Worm (Caenorhabditis elegans) whole organism, L2 larva: ENCODE measurements around the gene H01G02.1.

Experiments used
- C34F6.9 ChIP-seq: fragments of 150-350 bp; optimal IDR thresholded peaks from 2 replicates; lab custom pipeline; 2014; ENCODE audit warnings: missing biosample characterization, missing genetic modification characterization
- F13H6.1 ChIP-seq: sonication (generic microtip); optimal IDR thresholded peaks from 2 replicates; lab custom pipeline; 2016; ENCODE audit warnings: missing genetic modification characterization, missing compliant biosample characterization
- Y55F3AM.14 ChIP-seq: fragments of 200-800 bp; sonication (Bioruptor generic); optimal IDR thresholded peaks from 2 replicates; lab custom pipeline; 2018; ENCODE audit warnings: mild to moderate bottlenecking, missing genetic modification characterization, missing compliant biosample characterization
- ZK546.5 ChIP-seq: sonication (generic microtip); optimal IDR thresholded peaks from 2 replicates; lab custom pipeline; 2017; ENCODE audit warnings: missing biosample characterization, missing genetic modification characterization
- alr-1 ChIP-seq: fragments of 150-350 bp; optimal IDR thresholded peaks from 2 replicates; lab custom pipeline; 2014; ENCODE audit warnings: missing biosample characterization, missing genetic modification characterization
- aly-2 ChIP-seq: fragments of 150-350 bp; optimal IDR thresholded peaks from 2 replicates; lab custom pipeline; 2014; ENCODE audit warnings: missing biosample characterization, missing genetic modification characterization
- blmp-1 ChIP-seq: sonication (generic microtip); optimal IDR thresholded peaks from 2 replicates; lab custom pipeline; 2017; ENCODE audit warnings: missing genetic modification characterization, mild to moderate bottlenecking, missing compliant biosample characterization, antibody characterized with exemption, moderate library complexity; ENCODE audit not compliant: insufficient read depth
- ceh-16 ChIP-seq: fragments of 150-350 bp; optimal IDR thresholded peaks from 2 replicates; lab custom pipeline; 2014; ENCODE audit warnings: missing biosample characterization, missing genetic modification characterization
- ceh-82 ChIP-seq: fragments of 150-350 bp; optimal IDR thresholded peaks from 2 replicates; lab custom pipeline; 2014; ENCODE audit warnings: missing biosample characterization, missing genetic modification characterization
- crh-2 ChIP-seq: sonication (generic microtip); optimal IDR thresholded peaks from 2 replicates; lab custom pipeline; 2017; ENCODE audit warnings: missing biosample characterization, missing genetic modification characterization
- dmd-4 ChIP-seq: sonication (generic microtip); optimal IDR thresholded peaks from 2 replicates; lab custom pipeline; 2017; ENCODE audit warnings: missing biosample characterization, missing genetic modification characterization
- egl-27 ChIP-seq: sonication (generic microtip); optimal IDR thresholded peaks from 3 replicates; lab custom pipeline; 2017; ENCODE audit warnings: missing biosample characterization, missing genetic modification reagents, missing genetic modification characterization
- elt-3 ChIP-seq: sonication (generic microtip); optimal IDR thresholded peaks from 2 replicates; lab custom pipeline; 2017; ENCODE audit warnings: missing biosample characterization, missing genetic modification characterization
- fos-1 ChIP-seq: fragments of 150-350 bp; optimal IDR thresholded peaks from 2 replicates; lab custom pipeline; 2014; ENCODE audit warnings: missing biosample characterization, missing genetic modification characterization
- lin-11 ChIP-seq: fragments of 150-350 bp; sonication (generic microtip); optimal IDR thresholded peaks from 2 replicates; lab custom pipeline; 2014; ENCODE audit warnings: missing biosample characterization, missing genetic modification characterization, inconsistent platforms, mixed read lengths
- lin-13 ChIP-seq: fragments of 150-350 bp; optimal IDR thresholded peaks from 2 replicates; lab custom pipeline; 2014; ENCODE audit warnings: missing biosample characterization, missing genetic modification reagents, missing genetic modification characterization
- lin-39 ChIP-seq: fragments of 150-350 bp; optimal IDR thresholded peaks from 2 replicates; lab custom pipeline; 2014; ENCODE audit warnings: missing biosample characterization, missing genetic modification reagents, missing genetic modification characterization
- lsy-2 ChIP-seq, 2 experiments: fragments of 150-350 bp in 1 of 2; sonication (generic microtip) in 1 of 2; optimal IDR thresholded peaks; 2 replicates each; lab custom pipeline; 2014 to 2017; ENCODE audit warnings: missing biosample characterization in 2 of 2, missing genetic modification characterization in 2 of 2
- mab-5 ChIP-seq: fragments of 150-350 bp; optimal IDR thresholded peaks from 2 replicates; lab custom pipeline; 2014; ENCODE audit warnings: missing biosample characterization, missing genetic modification characterization
- nhr-10 ChIP-seq: sonication (generic microtip); optimal IDR thresholded peaks from 2 replicates; lab custom pipeline; 2017; ENCODE audit warnings: missing biosample characterization, missing genetic modification characterization
- nhr-11 ChIP-seq: fragments of 150-350 bp; optimal IDR thresholded peaks from 2 replicates; lab custom pipeline; 2014; ENCODE audit warnings: missing biosample characterization, missing genetic modification characterization
- nhr-12 ChIP-seq: fragments of 150-350 bp; optimal IDR thresholded peaks from 2 replicates; lab custom pipeline; 2014; ENCODE audit warnings: missing biosample characterization, missing genetic modification characterization
- nhr-129 ChIP-seq: fragments of 150-350 bp; optimal IDR thresholded peaks from 2 replicates; lab custom pipeline; 2014; ENCODE audit warnings: missing biosample characterization, missing genetic modification characterization
- nhr-23 ChIP-seq: fragments of 150-350 bp; optimal IDR thresholded peaks from 2 replicates; lab custom pipeline; 2014; ENCODE audit warnings: missing biosample characterization, missing genetic modification reagents, missing genetic modification characterization
- nhr-237 ChIP-seq: fragments of 150-350 bp; optimal IDR thresholded peaks from 2 replicates; lab custom pipeline; 2014; ENCODE audit warnings: missing biosample characterization, missing genetic modification characterization
- nhr-6 ChIP-seq: fragments of 150-350 bp; optimal IDR thresholded peaks from 2 replicates; lab custom pipeline; 2014; ENCODE audit warnings: missing biosample characterization, missing genetic modification characterization
- nhr-77 ChIP-seq: fragments of 150-350 bp; optimal IDR thresholded peaks from 2 replicates; lab custom pipeline; 2014; ENCODE audit warnings: missing biosample characterization, missing genetic modification characterization
- peb-1 ChIP-seq: fragments of 150-350 bp; optimal IDR thresholded peaks from 2 replicates; lab custom pipeline; 2014; ENCODE audit warnings: missing biosample characterization, missing genetic modification characterization
- sem-4 ChIP-seq: fragments of 150-350 bp; optimal IDR thresholded peaks from 2 replicates; lab custom pipeline; 2014; ENCODE audit warnings: missing biosample characterization, missing genetic modification reagents, missing genetic modification characterization
- sma-9 ChIP-seq, 2 experiments: fragments of 150-350 bp in 1 of 2; sonication (generic microtip) in 1 of 2; optimal IDR thresholded peaks; 2 replicates each; lab custom pipeline; 2014 to 2016; ENCODE audit warnings: missing genetic modification characterization in 2 of 2, mild to moderate bottlenecking in 1 of 2, missing biosample characterization in 1 of 2, missing compliant biosample characterization in 1 of 2, missing genetic modification reagents in 1 of 2, moderate library complexity in 1 of 2
- snpc-4 ChIP-seq: fragments of 150-350 bp; optimal IDR thresholded peaks from 2 replicates; lab custom pipeline; 2014; ENCODE audit warnings: missing biosample characterization, missing genetic modification characterization
- unc-39 ChIP-seq: fragments of 150-350 bp; optimal IDR thresholded peaks from 2 replicates; lab custom pipeline; 2014; ENCODE audit warnings: missing biosample characterization, missing genetic modification characterization
- unc-55 ChIP-seq: fragments of 150-350 bp; sonication (generic microtip); optimal IDR thresholded peaks from 3 replicates; lab custom pipeline; 2014; ENCODE audit warnings: missing biosample characterization, missing genetic modification reagents, missing genetic modification characterization
- unc-62 ChIP-seq: fragments of 150-350 bp; optimal IDR thresholded peaks from 2 replicates; lab custom pipeline; 2014; ENCODE audit warnings: missing biosample characterization, missing genetic modification reagents, missing genetic modification characterization
- zag-1 ChIP-seq: fragments of 150-350 bp; optimal IDR thresholded peaks from 2 replicates; lab custom pipeline; 2014; ENCODE audit warnings: missing biosample characterization, missing genetic modification characterization
- ztf-1 ChIP-seq: fragments of 200-800 bp; sonication (Bioruptor generic); conservative IDR thresholded peaks from 2 replicates; pipeline ENCODE4 v1.3.6; 2022; ENCODE audit warnings: missing genetic modification characterization, missing compliant biosample characterization
- ztf-11 ChIP-seq: sonication (generic microtip); optimal IDR thresholded peaks from 2 replicates; lab custom pipeline; 2017; ENCODE audit warnings: missing biosample characterization, missing genetic modification characterization
- ztf-4 ChIP-seq: fragments of 150-350 bp; optimal IDR thresholded peaks from 2 replicates; lab custom pipeline; 2014; ENCODE audit warnings: missing biosample characterization, missing genetic modification characterization

H01G02.1 gene

ce11 chrIV:11793170-11793569, 10.8 kb downstream of the H01G02.1 start:
- TF ChIP-seq ZK546.5 (no peak), zag-1 (tag; lab: Kevin White, UChicago) (peak; percentile 18), unc-55 (GFP tag; lab: Kevin White, UChicago) (peak; percentile 26), Y55F3AM.14 (GFP tag; lab: Kevin White, UChicago) (no peak), peb-1 (tag; lab: Kevin White, UChicago) (no peak)

ce11 chrIV:11792495-11792894, 11.5 kb downstream of the H01G02.1 start, which contains the start of gene H01G02.3:
H01G02.3 (minus strand) TSS chrIV:11792595.
- no peak for TF ChIP-seq nhr-6 (tag; lab: Kevin White, UChicago)
- TF ChIP-seq sma-9 (GFP tag; optimal IDR thresholded peaks at IDR 0.05; lab: Kevin White, UChicago) = no peak
- TF ChIP-seq sma-9 (tag; optimal IDR thresholded peaks at IDR 0.05; lab: Kevin White, UChicago) = no peak
- TF ChIP-seq aly-2 = no peak
- TF ChIP-seq zag-1 (tag; lab: Kevin White, UChicago) = no peak
- TF ChIP-seq alr-1 (tag; lab: Kevin White, UChicago) = no peak
- no peak for TF ChIP-seq Y55F3AM.14 (GFP tag; lab: Kevin White, UChicago)
- no peak for TF ChIP-seq ztf-4 (tag; lab: Kevin White, UChicago)
- no peak for TF ChIP-seq mab-5 (tag; lab: Kevin White, UChicago)
- TF ChIP-seq fos-1 (tag; lab: Kevin White, UChicago) = no peak
- TF ChIP-seq F13H6.1 = no peak
- TF ChIP-seq nhr-23 (tag; lab: Kevin White, UChicago) = no peak
- no peak for TF ChIP-seq ZK546.5
- no peak for TF ChIP-seq lin-11
- no peak for TF ChIP-seq ceh-16 (tag; lab: Kevin White, UChicago)
- TF ChIP-seq nhr-77 (tag; lab: Kevin White, UChicago) = no peak
- no peak for TF ChIP-seq lsy-2 (tag; optimal IDR thresholded peaks at IDR 0.05; lab: Kevin White, UChicago)
- TF ChIP-seq sem-4 (tag; lab: Kevin White, UChicago) = no peak
- no peak for TF ChIP-seq unc-39 (tag; lab: Kevin White, UChicago)
- TF ChIP-seq nhr-12 = no peak
- no peak for TF ChIP-seq nhr-11

- peak; percentile 78 for TF ChIP-seq unc-55 (GFP tag; lab: Kevin White, UChicago)
- no peak for TF ChIP-seq nhr-12
- TF ChIP-seq nhr-77 (tag; lab: Kevin White, UChicago) = no peak
- TF ChIP-seq alr-1 (tag; lab: Kevin White, UChicago) = no peak
- no peak for TF ChIP-seq aly-2
- TF ChIP-seq C34F6.9 (tag; lab: Kevin White, UChicago) = peak; percentile 54
- TF ChIP-seq nhr-129 (tag; lab: Kevin White, UChicago) = no peak
- peak; percentile 23 for TF ChIP-seq sem-4 (tag; lab: Kevin White, UChicago)
- no peak for TF ChIP-seq F13H6.1
- no peak for TF ChIP-seq unc-62 (GFP tag; lab: Kevin White, UChicago)
- no peak for TF ChIP-seq nhr-10
- no peak for TF ChIP-seq ztf-11 (tag; lab: Kevin White, UChicago)
- TF ChIP-seq lsy-2 (tag; optimal IDR thresholded peaks at IDR 0.05; lab: Kevin White, UChicago) = peak in 1 of 2 experiments; percentile 31
- no peak for TF ChIP-seq elt-3 (tag; lab: Kevin White, UChicago)
- no peak for TF ChIP-seq mab-5 (tag; lab: Kevin White, UChicago)
- TF ChIP-seq zag-1 (tag; lab: Kevin White, UChicago) = no peak
- no peak for TF ChIP-seq nhr-6 (tag; lab: Kevin White, UChicago)
- no peak for TF ChIP-seq unc-39 (tag; lab: Kevin White, UChicago)
- TF ChIP-seq nhr-23 (tag; lab: Kevin White, UChicago) = no peak
- no peak for TF ChIP-seq ztf-1 (GFP tag; lab: Robert Waterston, UW)
- TF ChIP-seq ztf-4 (tag; lab: Kevin White, UChicago) = no peak
- TF ChIP-seq egl-27 = peak; percentile 26
- no peak for TF ChIP-seq Y55F3AM.14 (GFP tag; lab: Kevin White, UChicago)
- TF ChIP-seq ZK546.5 = no peak
- TF ChIP-seq nhr-237 (tag; lab: Kevin White, UChicago) = no peak
- TF ChIP-seq crh-2 (tag; lab: Kevin White, UChicago) = peak; percentile 69
- TF ChIP-seq ceh-82 (tag; lab: Kevin White, UChicago) = no peak
- no peak for TF ChIP-seq blmp-1 (tag; lab: Kevin White, UChicago)
- TF ChIP-seq nhr-11 = no peak
- TF ChIP-seq snpc-4 (tag; lab: Kevin White, UChicago) = no peak
- TF ChIP-seq lin-13 = no peak
- no peak for TF ChIP-seq lin-11
- TF ChIP-seq lin-39 (tag; lab: Kevin White, UChicago) = no peak
- no peak for TF ChIP-seq sma-9 (GFP tag; optimal IDR thresholded peaks at IDR 0.05; lab: Kevin White, UChicago)
- TF ChIP-seq sma-9 (tag; optimal IDR thresholded peaks at IDR 0.05; lab: Kevin White, UChicago) = no peak
- TF ChIP-seq dmd-4 (tag; lab: Kevin White, UChicago) = no peak
Measured at ce11 chrIV:11788383-11788963, 15.5 kb downstream of the H01G02.1 start.
